Worm (Caenorhabditis elegans) whole organism, L1 larva: ENCODE data around the gene B0336.13.
A peak's percentile ranks its signal among the peaks of the same experiment; 100 is the strongest.

ENCODE experiments used
- C04F5.9 ChIP-seq: sonication (generic microtip); optimal IDR thresholded peaks from 2 replicates; lab custom pipeline; 2016; ENCODE audit warnings: missing genetic modification characterization, missing compliant biosample characterization
- C34B4.2 ChIP-seq: sonication (generic microtip); optimal IDR thresholded peaks from 2 replicates; lab custom pipeline; 2017; ENCODE audit warnings: mild to moderate bottlenecking, missing genetic modification characterization, missing compliant biosample characterization
- Y116A8C.19 ChIP-seq: sonication (generic microtip); optimal IDR thresholded peaks from 2 replicates; lab custom pipeline; 2016; ENCODE audit warnings: missing compliant biosample characterization, missing genetic modification characterization, borderline replicate concordance
- ama-1 ChIP-seq: fragments of 150-350 bp; optimal IDR thresholded peaks from 2 replicates; lab custom pipeline; 2014
- blmp-1 ChIP-seq: fragments of 150-350 bp; optimal IDR thresholded peaks from 2 replicates; lab custom pipeline; 2014; ENCODE audit warnings: missing biosample characterization, missing genetic modification characterization
- ceh-82 ChIP-seq, 3 experiments: fragments of 150-350 bp in 1 of 3; sonication (generic microtip) in 2 of 3; optimal IDR thresholded peaks; 2 replicates each; lab custom pipeline; 2014 to 2017; ENCODE audit warnings: missing biosample characterization in 3 of 3, missing genetic modification characterization in 3 of 3
- ceh-88 ChIP-seq: fragments of 200-800 bp; sonication (Bioruptor generic); IDR thresholded peaks from 2 replicates; pipeline ENCODE4 v1.3.6; 2022; ENCODE audit warnings: missing genetic modification characterization, missing compliant biosample characterization
- dsc-1 ChIP-seq: sonication (generic microtip); optimal IDR thresholded peaks from 2 replicates; lab custom pipeline; 2016; ENCODE audit warnings: mild to moderate bottlenecking, missing genetic modification characterization, missing compliant biosample characterization
- efl-1 ChIP-seq, 4 experiments: fragments of 150-350 bp; optimal IDR thresholded peaks in 3 of 4; peaks in 1 of 4; 1 replicate in 1 of 4; 2 replicates in 3 of 4; lab custom pipeline; 2014; ENCODE audit warnings: missing biosample characterization in 2 of 4, missing genetic modification characterization in 2 of 4, missing genetic modification reagents in 2 of 4
- egl-27 ChIP-seq, 2 experiments: fragments of 150-350 bp in 1 of 2; sonication (generic microtip); optimal IDR thresholded peaks; 3 replicates each; lab custom pipeline; 2017 to 2018; ENCODE audit warnings: missing biosample characterization in 2 of 2, missing genetic modification characterization in 2 of 2, missing genetic modification reagents in 2 of 2
- elt-2 ChIP-seq: sonication (generic microtip); optimal IDR thresholded peaks from 2 replicates; lab custom pipeline; 2016; ENCODE audit warnings: missing genetic modification characterization, mild to moderate bottlenecking, inconsistent platforms, missing compliant biosample characterization, missing genetic modification reagents
- elt-3 ChIP-seq, 6 experiments: fragments of 150-350 bp in 1 of 6; sonication (generic microtip); optimal IDR thresholded peaks; 2 replicates each; lab custom pipeline; 2017 to 2018; ENCODE audit warnings: missing biosample characterization in 6 of 6, missing genetic modification characterization in 6 of 6, inconsistent platforms in 1 of 6
- fkh-4 ChIP-seq: sonication (generic microtip); optimal IDR thresholded peaks from 2 replicates; lab custom pipeline; 2016; ENCODE audit warnings: missing compliant biosample characterization, missing genetic modification characterization, borderline replicate concordance
- fkh-8 ChIP-seq: sonication (generic microtip); optimal IDR thresholded peaks from 2 replicates; lab custom pipeline; 2016; ENCODE audit warnings: mild to moderate bottlenecking, missing genetic modification characterization, missing compliant biosample characterization
- fos-1 ChIP-seq: fragments of 150-350 bp; optimal IDR thresholded peaks from 2 replicates; lab custom pipeline; 2014; ENCODE audit warnings: missing biosample characterization, missing genetic modification characterization
- hlh-17 ChIP-seq: fragments of 200-800 bp; sonication (Bioruptor generic); optimal IDR thresholded peaks from 2 replicates; lab custom pipeline; 2018; ENCODE audit warnings: missing genetic modification characterization, mild to moderate bottlenecking, missing compliant biosample characterization, moderate library complexity, borderline replicate concordance
- irx-1 ChIP-seq: sonication (generic microtip); optimal IDR thresholded peaks from 2 replicates; lab custom pipeline; 2016; ENCODE audit warnings: missing genetic modification characterization, missing compliant biosample characterization
- isw-1 ChIP-seq: fragments of 200-800 bp; sonication (Bioruptor generic); IDR thresholded peaks from 2 replicates; pipeline ENCODE4 v1.3.6; 2022; ENCODE audit warnings: missing genetic modification characterization, missing compliant biosample characterization
- jun-1 ChIP-seq: fragments of 150-350 bp; optimal IDR thresholded peaks from 2 replicates; lab custom pipeline; 2014; ENCODE audit warnings: missing biosample characterization, missing genetic modification reagents, missing genetic modification characterization
- lin-13 ChIP-seq: fragments of 150-350 bp; optimal IDR thresholded peaks from 2 replicates; lab custom pipeline; 2014; ENCODE audit warnings: missing biosample characterization, missing genetic modification reagents, missing genetic modification characterization
- lin-14 ChIP-seq: fragments of 200-800 bp; sonication (Bioruptor generic); optimal IDR thresholded peaks from 2 replicates; lab custom pipeline; 2018; ENCODE audit warnings: mild to moderate bottlenecking, missing genetic modification characterization, moderate library complexity, missing compliant biosample characterization
- lin-15B ChIP-seq: fragments of 150-350 bp; sonication (generic microtip); optimal IDR thresholded peaks from 3 replicates; lab custom pipeline; 2014; ENCODE audit warnings: missing biosample characterization, missing genetic modification characterization
- lin-35 ChIP-seq, 2 experiments: fragments of 150-350 bp; optimal IDR thresholded peaks; 2 replicates each; lab custom pipeline; 2014; ENCODE audit warnings: missing biosample characterization in 2 of 2, missing genetic modification characterization in 2 of 2, missing genetic modification reagents in 2 of 2
- mab-9 ChIP-seq: fragments of 200-800 bp; sonication (Bioruptor generic); IDR thresholded peaks from 2 replicates; pipeline ENCODE4 v1.3.6; 2022; ENCODE audit warnings: missing genetic modification reagents, missing genetic modification characterization, missing compliant biosample characterization
- mdl-1 ChIP-seq, 2 experiments: fragments of 150-350 bp; optimal IDR thresholded peaks; 2 replicates each; lab custom pipeline; 2014 to 2017; ENCODE audit warnings: missing biosample characterization in 2 of 2, missing genetic modification characterization in 2 of 2, inconsistent platforms in 1 of 2
- mep-1 ChIP-seq: fragments of 150-350 bp; optimal IDR thresholded peaks from 2 replicates; lab custom pipeline; 2014; ENCODE audit warnings: missing biosample characterization, missing genetic modification characterization
- nhr-20 ChIP-seq: sonication (generic microtip); optimal IDR thresholded peaks from 2 replicates; lab custom pipeline; 2016; ENCODE audit warnings: mild to moderate bottlenecking, missing genetic modification characterization, missing compliant biosample characterization
- nhr-47 ChIP-seq: sonication (generic microtip); optimal IDR thresholded peaks from 2 replicates; lab custom pipeline; 2016; ENCODE audit warnings: mild to moderate bottlenecking, missing genetic modification characterization, moderate library complexity, missing compliant biosample characterization
- nhr-85 ChIP-seq: sonication (generic microtip); peaks from one replicate; lab custom pipeline; 2016; ENCODE audit warnings: missing genetic modification characterization, inconsistent platforms, missing compliant biosample characterization
- nhr-90 ChIP-seq: sonication (generic microtip); optimal IDR thresholded peaks from 2 replicates; lab custom pipeline; 2016; ENCODE audit warnings: mild to moderate bottlenecking, missing genetic modification characterization, missing compliant biosample characterization; ENCODE audit not compliant: poor library complexity
- pag-3 ChIP-seq: sonication (generic microtip); optimal IDR thresholded peaks from 2 replicates; lab custom pipeline; 2017; ENCODE audit warnings: missing genetic modification characterization, mild to moderate bottlenecking, missing compliant biosample characterization, antibody characterized with exemption, borderline replicate concordance; ENCODE audit not compliant: insufficient read depth
- pqm-1 ChIP-seq: sonication (generic microtip); optimal IDR thresholded peaks from 3 replicates; lab custom pipeline; 2017; ENCODE audit warnings: missing biosample characterization, missing genetic modification characterization
- rnt-1 ChIP-seq: sonication (generic microtip); optimal IDR thresholded peaks from 2 replicates; lab custom pipeline; 2016; ENCODE audit warnings: mild to moderate bottlenecking, missing genetic modification characterization, moderate library complexity, missing compliant biosample characterization
- skn-1 ChIP-seq: fragments of 150-350 bp; optimal IDR thresholded peaks from 2 replicates; lab custom pipeline; 2014; ENCODE audit warnings: missing biosample characterization, missing genetic modification characterization
- snpc-4 ChIP-seq: fragments of 150-350 bp; optimal IDR thresholded peaks from 2 replicates; lab custom pipeline; 2014; ENCODE audit warnings: missing biosample characterization, missing genetic modification characterization
- sup-37 ChIP-seq: fragments of 200-800 bp; sonication (Bioruptor generic); optimal IDR thresholded peaks from 2 replicates; lab custom pipeline; 2018; ENCODE audit warnings: mild to moderate bottlenecking, missing genetic modification characterization, missing compliant biosample characterization
- swsn-7 ChIP-seq: sonication (generic microtip); optimal IDR thresholded peaks from 2 replicates; lab custom pipeline; 2016; ENCODE audit warnings: missing genetic modification characterization, missing compliant biosample characterization
- tbx-2 ChIP-seq: sonication (generic microtip); optimal IDR thresholded peaks from 2 replicates; lab custom pipeline; 2016; ENCODE audit warnings: missing genetic modification characterization, missing compliant biosample characterization
- xbp-1 ChIP-seq: sonication (generic microtip); optimal IDR thresholded peaks from 2 replicates; lab custom pipeline; 2016; ENCODE audit warnings: missing genetic modification characterization, missing compliant biosample characterization
- ztf-11 ChIP-seq, 2 experiments: sonication (generic microtip); optimal IDR thresholded peaks; 2 replicates each; lab custom pipeline; 2016 to 2017; ENCODE audit warnings: missing genetic modification characterization in 2 of 2, missing biosample characterization in 1 of 2, missing compliant biosample characterization in 1 of 2

Gene B0336.13

DNA sequence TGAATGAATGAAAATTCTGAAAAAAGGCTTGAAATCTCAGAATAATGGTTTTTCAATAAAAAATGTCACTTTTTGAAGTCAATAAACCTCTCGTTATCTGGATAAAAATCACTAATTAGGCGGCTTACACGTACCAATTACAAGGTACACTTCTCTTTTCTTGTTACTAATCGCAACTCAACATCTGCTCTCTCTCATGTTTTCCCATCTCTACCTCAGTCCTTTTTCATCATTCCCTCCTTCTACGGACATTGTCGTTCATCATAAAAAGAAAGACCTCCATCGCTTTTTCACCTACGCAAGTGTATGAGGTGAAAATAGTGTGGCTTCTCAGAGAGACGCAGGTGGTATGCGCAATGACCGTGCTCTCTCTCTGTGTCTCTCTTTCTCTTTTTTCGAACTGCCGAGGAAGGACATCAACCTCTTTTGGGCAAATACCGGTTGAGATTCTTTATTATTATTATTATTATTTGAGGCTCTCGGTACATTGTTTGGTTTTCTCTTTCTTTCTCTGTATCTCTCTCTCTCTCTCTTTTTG lies 25.8 kb upstream of the B0336.13 start (continued):
- TF ChIP-seq elt-2 (tag; lab: Kevin White, UChicago) (no peak), sup-37 (GFP tag; lab: Kevin White, UChicago) (no peak), isw-1 (no peak), pqm-1 (tag; lab: Kevin White, UChicago) (no peak), swsn-7 (tag; lab: Kevin White, UChicago) (peak; percentile 32), mab-9 (GFP tag; lab: Robert Waterston, UW) (no peak), mep-1 (tag; lab: Kevin White, UChicago) (peak; percentile 49), mdl-1 (tag; optimal IDR thresholded peaks at IDR 0.05; lab: Kevin White, UChicago) (no peak), irx-1 (tag; lab: Kevin White, UChicago) (no peak), nhr-20 (peak; percentile 29), xbp-1 (tag; lab: Kevin White, UChicago) (peak; percentile 15), ztf-11 (tag; optimal IDR thresholded peaks at IDR 0.05; lab: Kevin White, UChicago) (no peak), ama-1 (no peak), dsc-1 (tag; lab: Kevin White, UChicago) (peak; percentile 78), tbx-2 (tag; lab: Kevin White, UChicago) (no peak), blmp-1 (peak; percentile 57), Y116A8C.19 (tag; lab: Kevin White, UChicago) (no peak), lin-14 (GFP tag; lab: Kevin White, UChicago) (peak; percentile 86), fkh-8 (tag; lab: Kevin White, UChicago) (peak; percentile 2), efl-1 (optimal IDR thresholded peaks at IDR 0.05; lab: Kevin White, UChicago) (peak; percentile 38 to 44), efl-1 (GFP tag; optimal IDR thresholded peaks at IDR 0.05 in 1 of 2; lab: Kevin White, UChicago) (peak in 1 of 2 experiments; percentile 71), fos-1 (tag; lab: Kevin White, UChicago) (no peak), egl-27 (tag; optimal IDR thresholded peaks at IDR 0.05; lab: Kevin White, UChicago) (no peak), skn-1 (tag; lab: Kevin White, UChicago) (no peak), lin-35 (GFP tag; optimal IDR thresholded peaks at IDR 0.05; lab: Kevin White, UChicago) (peak; percentile 16 to 28)
- TF ChIP-seq, all 84 proteins: peak for 16

DNA sequence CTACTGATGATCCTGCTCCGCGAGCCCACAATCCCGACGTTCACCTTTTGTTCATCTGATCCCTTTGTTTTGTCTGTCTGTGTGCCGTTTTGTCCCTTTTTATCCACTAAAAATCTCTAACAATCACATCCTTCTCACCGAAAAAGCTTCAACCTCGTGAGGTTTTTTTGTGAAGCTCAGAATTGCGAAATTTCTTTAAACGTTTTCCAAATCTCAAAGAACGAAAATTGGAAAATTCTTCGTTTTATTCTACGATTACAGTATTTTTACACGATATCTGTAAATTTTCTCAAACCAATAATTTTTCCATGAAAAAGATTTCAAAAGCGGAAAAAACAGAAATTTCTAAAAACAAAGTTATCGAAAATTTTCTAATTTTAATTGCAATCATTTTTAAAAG lies 19.6 kb upstream of the B0336.13 start:
- TF ChIP-seq fos-1 (tag; lab: Kevin White, UChicago) = no peak

DNA sequence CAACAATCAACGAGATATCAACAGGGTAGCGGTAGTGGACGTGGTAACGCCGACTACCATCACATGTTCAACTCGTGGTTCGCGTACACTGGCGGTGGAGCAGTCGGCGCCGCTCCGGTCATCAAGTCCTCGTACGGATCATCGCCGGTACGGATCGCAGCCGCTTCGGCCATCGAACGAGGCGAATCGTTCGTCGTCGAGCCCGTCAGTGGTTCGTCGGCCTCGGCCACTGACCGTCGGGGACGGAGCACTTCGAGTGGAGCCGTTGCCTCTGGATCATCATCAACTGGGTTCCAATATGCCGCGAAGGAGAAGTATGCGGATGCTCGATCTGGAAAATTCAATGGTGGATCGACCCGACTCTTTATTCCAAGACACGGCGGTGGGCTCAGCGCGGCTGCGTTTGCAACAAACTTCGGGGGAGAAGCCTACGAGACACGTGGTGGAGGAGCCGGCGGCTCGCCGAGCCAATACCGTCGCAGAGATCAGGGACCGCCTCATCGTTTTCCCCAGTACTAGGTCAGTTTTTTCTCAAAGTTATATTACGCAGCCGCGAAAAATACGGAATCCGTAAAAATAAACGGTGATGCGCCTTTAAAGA lies 18.4 kb upstream of the B0336.13 start:
- TF ChIP-seq efl-1 (optimal IDR thresholded peaks at IDR 0.05; lab: Kevin White, UChicago) (no peak), efl-1 (GFP tag; optimal IDR thresholded peaks at IDR 0.05 in 1 of 2; lab: Kevin White, UChicago) (peak in 1 of 2 experiments; percentile 58), nhr-20 (no peak)

DNA sequence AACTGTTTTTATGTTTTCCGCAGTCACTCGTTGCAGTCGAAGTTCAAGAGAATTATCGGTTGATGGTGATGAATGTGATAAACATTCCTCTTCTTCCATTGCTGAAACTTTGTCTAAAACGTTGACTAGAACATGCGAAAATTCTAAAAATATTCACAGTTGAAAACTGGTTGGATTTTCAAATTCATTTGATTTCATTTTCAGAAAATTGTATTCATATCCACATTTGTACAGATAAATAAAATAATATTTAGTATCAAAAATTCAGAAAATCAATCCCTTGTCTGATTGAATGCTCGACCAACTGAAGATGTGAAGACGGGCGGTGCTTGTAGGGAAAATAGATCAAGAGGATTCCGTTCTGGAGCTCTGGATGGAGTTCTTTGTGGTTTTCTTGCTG lies 16.0 kb upstream of the B0336.13 start, which contains the start of gene F54E7.9:
Gene F54E7.9, minus strand, starts transcription at position 101 of the 400 bp plus-strand sequence.
- TF ChIP-seq rnt-1 (no peak), nhr-85 (peak; percentile 16), efl-1 (optimal IDR thresholded peaks at IDR 0.05; lab: Kevin White, UChicago) (no peak), efl-1 (GFP tag; optimal IDR thresholded peaks at IDR 0.05 in 1 of 2; lab: Kevin White, UChicago) (peak in 1 of 2 experiments; percentile 88)

DNA sequence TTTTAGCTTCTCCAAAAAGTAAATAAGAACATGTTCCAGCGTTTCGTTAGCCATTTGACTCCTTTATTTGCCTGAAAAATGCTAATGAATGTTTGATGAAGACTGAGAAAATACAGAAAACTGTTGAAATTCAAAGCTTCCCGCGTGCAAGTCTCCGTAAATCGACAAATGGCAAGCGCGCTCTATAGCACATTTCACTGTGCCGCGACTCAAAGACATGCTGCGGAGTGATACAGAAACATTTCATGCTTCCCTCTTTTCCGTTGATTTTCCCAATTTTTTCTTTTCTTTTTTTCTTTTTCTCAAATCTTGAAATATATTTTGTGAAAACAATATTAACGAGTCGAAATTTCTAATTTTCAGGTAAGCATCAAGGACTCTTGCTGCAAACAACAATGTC lies 14.9 kb upstream of the B0336.13 start, which contains the start of the genes ska-3 and rps-12:
Gene ska-3, minus strand, starts transcription at position 71 of the 400 bp plus-strand sequence.
Gene rps-12, plus strand, starts transcription at position 364 of the 400 bp plus-strand sequence.
- TF ChIP-seq isw-1 = peak; percentile 99
- TF ChIP-seq C04F5.9 (tag; lab: Kevin White, UChicago) = peak; percentile 96
- peak; percentile 29 to 93 for TF ChIP-seq ztf-11 (tag; optimal IDR thresholded peaks at IDR 0.05; lab: Kevin White, UChicago)
- TF ChIP-seq nhr-85 = peak; percentile 99
- peak; percentile 88 for TF ChIP-seq C34B4.2 (tag; lab: Kevin White, UChicago)
- no peak for TF ChIP-seq hlh-17
- peak; percentile 98 for TF ChIP-seq jun-1
- TF ChIP-seq nhr-47 (tag; lab: Kevin White, UChicago) = peak; percentile 99
- TF ChIP-seq elt-3 (tag; optimal IDR thresholded peaks at IDR 0.05; lab: Kevin White, UChicago) = peak; percentile 96 to 100 (median 99)
- peak; percentile 93 for TF ChIP-seq sup-37 (GFP tag; lab: Kevin White, UChicago)
- TF ChIP-seq swsn-7 (tag; lab: Kevin White, UChicago) = peak; percentile 99
- TF ChIP-seq lin-15B = peak; percentile 100
- peak; percentile 87 for TF ChIP-seq pag-3 (tag; lab: Kevin White, UChicago)
- TF ChIP-seq ceh-82 (tag; optimal IDR thresholded peaks at IDR 0.05; lab: Kevin White, UChicago) = peak; percentile 99 to 100 (median 100)
- TF ChIP-seq nhr-90 (tag; lab: Kevin White, UChicago) = peak; percentile 99
- TF ChIP-seq snpc-4 (tag; lab: Kevin White, UChicago) = peak; percentile 93
- peak; percentile 99 for TF ChIP-seq nhr-20
- peak; percentile 99 for TF ChIP-seq lin-13
- TF ChIP-seq egl-27 (tag; optimal IDR thresholded peaks at IDR 0.05; lab: Kevin White, UChicago) = peak; percentile 90 to 92
- peak; percentile 92 for TF ChIP-seq fkh-4
- TF ChIP-seq ceh-88 (GFP tag; lab: Robert Waterston, UW) = peak; percentile 95
